Fruit fly (Drosophila melanogaster) Kc167 (cell line): ENCODE data around the gene CG46311.

Experiments used
- Myc ChIP-seq: fragments of >200 bp; optimal IDR thresholded peaks from 2 replicates; lab custom pipeline; 2017; ENCODE audit warnings: missing external identifiers
- Sin3A ChIP-seq: fragments of >200 bp; optimal IDR thresholded peaks from 2 replicates; lab custom pipeline; 2018; ENCODE audit warnings: missing external identifiers
- psq ChIP-seq: fragments of >200 bp; optimal IDR thresholded peaks from 2 replicates; lab custom pipeline; 2017; ENCODE audit warnings: missing external identifiers
- ttk ChIP-seq: sonication (Bioruptor generic); optimal IDR thresholded peaks from 2 replicates; lab custom pipeline; 2017; ENCODE audit warnings: missing external identifiers

DNA sequence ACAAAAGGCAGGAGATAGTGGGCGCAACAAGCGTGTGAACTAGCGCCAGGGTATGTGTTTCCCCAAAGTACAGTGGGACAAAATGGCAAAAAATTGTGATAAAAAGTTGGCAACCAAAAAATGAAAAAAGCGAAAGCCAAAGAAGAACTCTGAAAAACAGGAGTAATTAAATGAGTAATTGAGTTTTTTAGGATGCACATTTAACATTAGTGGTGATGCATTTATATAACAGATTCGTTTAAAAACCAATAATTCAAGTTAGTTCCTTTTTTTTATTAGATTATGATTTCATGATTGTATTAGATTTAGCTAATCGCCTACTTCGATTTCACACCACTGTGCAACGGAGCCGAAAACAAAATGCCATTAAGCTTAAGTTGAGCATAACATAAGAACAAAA is 8.8 kb downstream of the CG46311 start:
- TF ChIP-seq psq (lab: Kevin White, UChicago) (no peak), Myc (lab: Kevin White, UChicago) (no peak), ttk (no peak), Sin3A (lab: Kevin White, UChicago) (no peak)
